Worm (Caenorhabditis elegans) whole organism, mixed stage, embryonic: ENCODE measurements around the gene cand-1.

Experiments used
- M03D4.4 ChIP-seq: sonication (generic microtip); optimal IDR thresholded peaks from 2 replicates; lab custom pipeline; 2017; ENCODE audit warnings: mild to moderate bottlenecking, missing genetic modification characterization, missing compliant biosample characterization
- bed-3 ChIP-seq: fragments of 200-800 bp; sonication (Bioruptor generic); optimal IDR thresholded peaks from 3 replicates; lab custom pipeline; 2018; ENCODE audit warnings: mild to moderate bottlenecking, missing genetic modification characterization, moderate library complexity, missing compliant biosample characterization
- blmp-1 ChIP-seq: fragments of 150-350 bp; optimal IDR thresholded peaks from 2 replicates; lab custom pipeline; 2014; ENCODE audit warnings: missing biosample characterization, missing genetic modification characterization
- ceh-39 ChIP-seq: fragments of 150-350 bp; optimal IDR thresholded peaks from 2 replicates; lab custom pipeline; 2014; ENCODE audit warnings: missing biosample characterization, missing genetic modification characterization
- ceh-43 ChIP-seq: fragments of 200-800 bp; sonication (Bioruptor generic); optimal IDR thresholded peaks from 2 replicates; lab custom pipeline; 2018; ENCODE audit warnings: mild to moderate bottlenecking, missing genetic modification characterization, moderate library complexity, missing compliant biosample characterization
- ces-1 ChIP-seq: fragments of 150-350 bp; optimal IDR thresholded peaks from 2 replicates; lab custom pipeline; 2014; ENCODE audit warnings: missing biosample characterization, missing genetic modification reagents, missing genetic modification characterization
- cnd-1 ChIP-seq: fragments of 200-800 bp; sonication (Bioruptor generic); optimal IDR thresholded peaks from 2 replicates; lab custom pipeline; 2018; ENCODE audit warnings: mild to moderate bottlenecking, missing genetic modification characterization, missing compliant biosample characterization
- drap-1 ChIP-seq: fragments of 200-800 bp; sonication (Bioruptor generic); optimal IDR thresholded peaks from 3 replicates; lab custom pipeline; 2018; ENCODE audit warnings: mild to moderate bottlenecking, missing genetic modification characterization, missing compliant biosample characterization
- elt-1 ChIP-seq: sonication (generic microtip); optimal IDR thresholded peaks from 2 replicates; lab custom pipeline; 2017; ENCODE audit warnings: missing genetic modification characterization, mild to moderate bottlenecking, missing compliant biosample characterization, antibody characterized with exemption, moderate library complexity, borderline replicate concordance; ENCODE audit not compliant: insufficient read depth
- elt-3 ChIP-seq: fragments of 150-350 bp; optimal IDR thresholded peaks from 2 replicates; lab custom pipeline; 2014; ENCODE audit warnings: missing biosample characterization, missing genetic modification characterization
- flh-1 ChIP-seq: fragments of 200-800 bp; sonication (Bioruptor generic); optimal IDR thresholded peaks from 2 replicates; lab custom pipeline; 2018; ENCODE audit warnings: mild to moderate bottlenecking, missing genetic modification characterization, moderate library complexity, missing compliant biosample characterization
- ham-2 ChIP-seq: fragments of 200-800 bp; sonication (Bioruptor generic); optimal IDR thresholded peaks from 2 replicates; lab custom pipeline; 2018; ENCODE audit warnings: mild to moderate bottlenecking, missing genetic modification characterization, missing compliant biosample characterization
- hlh-1 ChIP-seq: fragments of 150-350 bp; optimal IDR thresholded peaks from 2 replicates; lab custom pipeline; 2014; ENCODE audit warnings: missing biosample characterization, missing genetic modification reagents, missing genetic modification characterization
- lin-32 ChIP-seq: fragments of 200-800 bp; sonication (Bioruptor generic); optimal IDR thresholded peaks from 2 replicates; lab custom pipeline; 2018; ENCODE audit warnings: mild to moderate bottlenecking, missing genetic modification characterization, missing compliant biosample characterization
- lsy-2 ChIP-seq: fragments of 150-350 bp; optimal IDR thresholded peaks from 2 replicates; lab custom pipeline; 2014; ENCODE audit warnings: missing biosample characterization, missing genetic modification characterization
- mab-5 ChIP-seq: fragments of 150-350 bp; optimal IDR thresholded peaks from 2 replicates; lab custom pipeline; 2014; ENCODE audit warnings: missing biosample characterization, missing genetic modification characterization
- mls-2 ChIP-seq: sonication (generic microtip); optimal IDR thresholded peaks from 2 replicates; lab custom pipeline; 2016; ENCODE audit warnings: mild to moderate bottlenecking, missing genetic modification characterization, moderate library complexity, missing compliant biosample characterization
- nhr-12 ChIP-seq: fragments of 150-350 bp; optimal IDR thresholded peaks from 2 replicates; lab custom pipeline; 2014; ENCODE audit warnings: missing biosample characterization, missing genetic modification characterization
- nhr-2 ChIP-seq: fragments of 150-350 bp; optimal IDR thresholded peaks from 2 replicates; lab custom pipeline; 2014; ENCODE audit warnings: missing biosample characterization, missing genetic modification characterization
- nhr-28 ChIP-seq: fragments of 150-350 bp; optimal IDR thresholded peaks from 2 replicates; lab custom pipeline; 2014; ENCODE audit warnings: missing biosample characterization, missing genetic modification characterization
- nhr-76 ChIP-seq: sonication (generic microtip); optimal IDR thresholded peaks from 2 replicates; lab custom pipeline; 2017; ENCODE audit warnings: missing biosample characterization, missing genetic modification characterization
- pha-4 ChIP-seq: fragments of 150-350 bp; optimal IDR thresholded peaks from 2 replicates; lab custom pipeline; 2018; ENCODE audit warnings: missing biosample characterization, missing genetic modification reagents, missing genetic modification characterization
- sem-2 ChIP-seq: fragments of 200-800 bp; sonication (Bioruptor generic); optimal IDR thresholded peaks from 2 replicates; lab custom pipeline; 2018; ENCODE audit warnings: mild to moderate bottlenecking, missing genetic modification characterization, missing compliant biosample characterization
- snpc-4 ChIP-seq: fragments of 150-350 bp; optimal IDR thresholded peaks from 2 replicates; lab custom pipeline; 2014; ENCODE audit warnings: missing biosample characterization, missing genetic modification characterization
- sptf-1 ChIP-seq: sonication (generic microtip); optimal IDR thresholded peaks from 2 replicates; lab custom pipeline; 2017; ENCODE audit warnings: mild to moderate bottlenecking, missing genetic modification characterization, moderate library complexity, missing compliant biosample characterization
- tbx-8 ChIP-seq: fragments of 200-800 bp; sonication (Bioruptor generic); optimal IDR thresholded peaks from 2 replicates; lab custom pipeline; 2018; ENCODE audit warnings: mild to moderate bottlenecking, missing genetic modification characterization, moderate library complexity, missing compliant biosample characterization
- unc-120 ChIP-seq: sonication (generic microtip); optimal IDR thresholded peaks from 2 replicates; lab custom pipeline; 2017; ENCODE audit warnings: missing genetic modification characterization, missing compliant biosample characterization; ENCODE audit not compliant: poor library complexity, severe bottlenecking
- zip-8 ChIP-seq: fragments of 150-350 bp; optimal IDR thresholded peaks from 2 replicates; lab custom pipeline; 2014; ENCODE audit warnings: missing biosample characterization, missing genetic modification characterization
- ztf-11 ChIP-seq: fragments of 150-350 bp; optimal IDR thresholded peaks from 2 replicates; lab custom pipeline; 2014; ENCODE audit warnings: missing biosample characterization, missing genetic modification characterization

The cand-1 gene

ce11 chrV:16780554-16780953 lies 22.1 kb upstream of the cand-1 start:
- TF ChIP-seq nhr-28 (tag; lab: Kevin White, UChicago) (no peak), blmp-1 (tag; lab: Kevin White, UChicago) (no peak), zip-8 (tag; lab: Kevin White, UChicago) (no peak), lsy-2 (tag; lab: Kevin White, UChicago) (no peak), elt-3 (tag; lab: Kevin White, UChicago) (no peak), tbx-8 (no peak)
- TF ChIP-seq, all 35 proteins: peak for 0

- TF ChIP-seq snpc-4: no peak
- TF ChIP-seq blmp-1 (tag; lab: Kevin White, UChicago): no peak
- no peak for TF ChIP-seq mls-2 (tag; lab: Kevin White, UChicago)
- no peak for TF ChIP-seq ham-2 (GFP tag; lab: Kevin White, UChicago)
- TF ChIP-seq drap-1: no peak
- TF ChIP-seq zip-8 (tag; lab: Kevin White, UChicago): no peak
- no peak for TF ChIP-seq nhr-76
- no peak for TF ChIP-seq lsy-2 (tag; lab: Kevin White, UChicago)
- TF ChIP-seq flh-1 (GFP tag; lab: Kevin White, UChicago): no peak
- TF ChIP-seq nhr-2: no peak
- TF ChIP-seq lin-32 (GFP tag; lab: Kevin White, UChicago): no peak
- no peak for TF ChIP-seq hlh-1 (tag; lab: Kevin White, UChicago)
Measured at ce11 chrV:16781974-16782373, 20.7 kb upstream of the cand-1 start.

- TF ChIP-seq nhr-2 (no peak), bed-3 (GFP tag; lab: Kevin White, UChicago) (no peak), ceh-39 (tag; lab: Kevin White, UChicago) (no peak), M03D4.4 (no peak), nhr-28 (tag; lab: Kevin White, UChicago) (no peak), nhr-76 (no peak), cnd-1 (tag; lab: Kevin White, UChicago) (no peak), ces-1 (GFP tag; lab: Kevin White, UChicago) (no peak)
Measured at ce11 chrV:16784806-16785205, 17.9 kb upstream of the cand-1 start.

ce11 chrV:16786012-16786411 lies 16.7 kb upstream of the cand-1 start:
- no peak for TF ChIP-seq nhr-76
- TF ChIP-seq nhr-12 (tag; lab: Kevin White, UChicago): no peak
- TF ChIP-seq sem-2 (GFP tag; lab: Kevin White, UChicago): no peak
- TF ChIP-seq lin-32 (GFP tag; lab: Kevin White, UChicago): no peak
- no peak for TF ChIP-seq flh-1 (GFP tag; lab: Kevin White, UChicago)
- TF ChIP-seq ztf-11 (tag; lab: Kevin White, UChicago): no peak
- no peak for TF ChIP-seq snpc-4
- TF ChIP-seq M03D4.4: no peak
- no peak for TF ChIP-seq unc-120
- no peak for TF ChIP-seq zip-8 (tag; lab: Kevin White, UChicago)
- TF ChIP-seq pha-4 (tag; lab: Kevin White, UChicago): no peak
- TF ChIP-seq hlh-1 (tag; lab: Kevin White, UChicago): no peak
- TF ChIP-seq nhr-28 (tag; lab: Kevin White, UChicago): no peak
- TF ChIP-seq mab-5 (tag; lab: Kevin White, UChicago): no peak

DNA sequence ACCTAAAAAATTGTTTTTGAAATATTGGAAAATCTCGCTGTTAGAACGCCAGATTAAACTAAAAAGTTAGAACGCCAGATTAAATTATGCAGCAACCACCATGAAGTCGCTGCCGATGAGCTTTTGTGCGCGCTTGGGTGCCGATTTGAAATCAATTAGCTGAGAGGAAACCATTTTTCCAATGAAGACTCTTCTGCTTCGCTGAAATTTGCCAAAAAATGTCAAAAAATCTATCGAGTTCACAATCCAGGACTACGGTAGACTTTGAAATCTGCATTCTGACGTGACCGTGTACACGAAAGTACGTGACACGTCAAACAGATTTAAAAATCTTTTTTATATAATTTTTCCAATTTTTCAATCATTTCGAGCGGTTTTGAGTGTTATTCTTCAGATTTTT lies 13.7 kb upstream of the cand-1 start, which contains the start of gene immt-2:
immt-2 (plus strand) TSS at position 301 of the 400 bp plus-strand sequence.
- TF ChIP-seq lsy-2 (tag; lab: Kevin White, UChicago) (no peak), pha-4 (tag; lab: Kevin White, UChicago) (no peak), elt-1 (no peak), tbx-8 (no peak), lin-32 (GFP tag; lab: Kevin White, UChicago) (no peak), bed-3 (GFP tag; lab: Kevin White, UChicago) (no peak), nhr-28 (tag; lab: Kevin White, UChicago) (no peak), flh-1 (GFP tag; lab: Kevin White, UChicago) (no peak), nhr-2 (no peak), drap-1 (no peak), ham-2 (GFP tag; lab: Kevin White, UChicago) (no peak), ceh-43 (GFP tag; lab: Kevin White, UChicago) (no peak), M03D4.4 (no peak), blmp-1 (tag; lab: Kevin White, UChicago) (no peak), sptf-1 (tag; lab: Kevin White, UChicago) (no peak), nhr-12 (tag; lab: Kevin White, UChicago) (no peak), ces-1 (GFP tag; lab: Kevin White, UChicago) (no peak), hlh-1 (tag; lab: Kevin White, UChicago) (no peak), nhr-76 (no peak), mab-5 (tag; lab: Kevin White, UChicago) (no peak)
- TF ChIP-seq, all 35 proteins: peak for 0
